Worm (Caenorhabditis elegans): ENCODE data around the gene ash-2.

DNA sequence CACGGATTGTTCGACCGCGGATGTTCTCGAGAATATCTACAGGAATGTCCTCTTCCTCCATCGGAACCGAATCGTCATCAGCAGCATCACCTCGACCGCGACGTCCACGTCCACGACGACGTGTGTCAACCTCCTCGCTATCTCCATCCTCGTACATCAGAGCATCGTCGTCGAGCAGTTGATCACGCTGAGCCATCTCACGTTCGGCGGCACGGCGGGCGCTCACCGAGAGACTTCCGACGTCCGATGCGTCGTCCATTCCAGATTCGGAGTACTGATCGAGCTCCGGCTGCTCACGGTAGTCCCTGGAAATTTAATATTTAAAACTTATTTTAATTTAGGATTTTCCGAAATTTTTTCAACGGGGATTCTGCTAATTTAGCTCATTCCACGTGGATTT, 26.3 kb downstream of the ash-2 start:
- TF ChIP-seq ztf-11 (tag; optimal IDR thresholded peaks at IDR 0.05) (no peak), lsy-2 (tag; optimal IDR thresholded peaks at IDR 0.05) (no peak), ceh-16 (tag; optimal IDR thresholded peaks at IDR 0.05) (no peak), lin-13 (GFP tag; optimal IDR thresholded peaks at IDR 0.05) (no peak), nhr-11 (tag; optimal IDR thresholded peaks at IDR 0.05) (no peak), unc-39 (tag; optimal IDR thresholded peaks at IDR 0.05) (no peak), mab-5 (tag; optimal IDR thresholded peaks at IDR 0.05) (no peak), blmp-1 (tag; optimal IDR thresholded peaks at IDR 0.05; ENCODE audit: insufficient read depth) (no peak), snpc-4 (tag; optimal IDR thresholded peaks at IDR 0.05) (no peak), unc-55 (GFP tag; optimal IDR thresholded peaks at IDR 0.05) (no peak), aly-2 (tag; optimal IDR thresholded peaks at IDR 0.05) (no peak)

All from whole organism, L2 larva.